Fruit fly (Drosophila melanogaster): ENCODE data around the gene CG32284.

Gene CG32284

dm6 chr3L:3179474-3179873 lies 7.0 kb upstream of the CG32284 start (continued):
- TF ChIP-seq gt (GFP tag; IDR thresholded peaks at IDR 0.05) (0 out of 2 replicates have a peak, but pooled peaks have one; percentile 38), sd (tag; optimal IDR thresholded peaks at IDR 0.05) (no peak), gsb (GFP tag; IDR thresholded peaks at IDR 0.05) (peak; percentile 88), Jarid2 (GFP tag; optimal IDR thresholded peaks at IDR 0.05) (peak; percentile 56), hth (optimal IDR thresholded peaks at IDR 0.05) (no peak), CG15011 (GFP tag; optimal IDR thresholded peaks at IDR 0.05) (peak; percentile 81), fd64A (GFP tag; optimal IDR thresholded peaks at IDR 0.05) (peak; percentile 57), CG3995 (GFP tag; optimal IDR thresholded peaks at IDR 0.05) (peak; percentile 52), Taf1 (GFP tag; IDR thresholded peaks at IDR 0.05) (peak; percentile 82), ken (GFP tag; IDR thresholded peaks at IDR 0.05) (peak; percentile 71; the same call in 2 of the 3 replicates), CG17802 (tag; optimal IDR thresholded peaks at IDR 0.05) (peak; percentile 68), fu2 (GFP tag; optimal IDR thresholded peaks at IDR 0.05) (peak; percentile 43), CG9727 (GFP tag; optimal IDR thresholded peaks at IDR 0.05) (peak; percentile 80), Eip74EF (GFP tag; optimal IDR thresholded peaks at IDR 0.05) (no peak), HLH54F (GFP tag; optimal IDR thresholded peaks at IDR 0.05) (peak; percentile 77), org-1 (GFP tag; optimal IDR thresholded peaks at IDR 0.05) (peak; percentile 83), D (optimal IDR thresholded peaks at IDR 0.05) (no peak), D (GFP tag; optimal IDR thresholded peaks at IDR 0.05) (peak; percentile 82), grau (tag; optimal IDR thresholded peaks at IDR 0.05) (peak; percentile 87), CG7357 (GFP tag; IDR thresholded peaks at IDR 0.05) (peak; percentile 78), CG34422 (GFP tag; IDR thresholded peaks at IDR 0.05) (peak; percentile 89), oc (tag; optimal IDR thresholded peaks at IDR 0.05) (no peak), luna (GFP tag; optimal IDR thresholded peaks at IDR 0.05) (peak; percentile 41), CG14860 (GFP tag; IDR thresholded peaks at IDR 0.05; ENCODE audit: partially characterized antibody) (no peak), ab (GFP tag; optimal IDR thresholded peaks at IDR 0.05) (peak; percentile 46), Mrtf (GFP tag; IDR thresholded peaks at IDR 0.05) (peak; percentile 85), Bdp1 (GFP tag; optimal IDR thresholded peaks at IDR 0.05) (peak; percentile 53), CG10565 (GFP tag; optimal IDR thresholded peaks at IDR 0.05) (peak; percentile 70), CkIIα-i1 (GFP tag; IDR thresholded peaks at IDR 0.05) (no peak), Bteb2 (GFP tag; optimal IDR thresholded peaks at IDR 0.05) (peak; percentile 81), ro (GFP tag; IDR thresholded peaks at IDR 0.05) (peak; percentile 72; the same call in 1 of the 2 replicates), cad (GFP tag; optimal IDR thresholded peaks at IDR 0.05) (no peak), hbn (GFP tag; IDR thresholded peaks at IDR 0.05; ENCODE audit: partially characterized antibody) (no peak), so (GFP tag; IDR thresholded peaks at IDR 0.05) (peak; percentile 70; the same call in 2 of the 3 replicates), seq (GFP tag; IDR thresholded peaks at IDR 0.05) (peak; percentile 82), CG1647 (GFP tag; optimal IDR thresholded peaks at IDR 0.05) (peak; percentile 61), Hmx (GFP tag; optimal IDR thresholded peaks at IDR 0.05) (no peak), CG13894 (tag; optimal IDR thresholded peaks at IDR 0.05) (peak; percentile 61), nerfin-1 (tag; optimal IDR thresholded peaks at IDR 0.05) (peak; percentile 52), CG6683 (GFP tag; optimal IDR thresholded peaks at IDR 0.05) (peak; percentile 79), nmo (GFP tag; optimal IDR thresholded peaks at IDR 0.05) (peak; percentile 80), CG2116 (GFP tag; optimal IDR thresholded peaks at IDR 0.05) (peak; percentile 48), CG8924 (tag; optimal IDR thresholded peaks at IDR 0.05) (peak; percentile 84), lmd (GFP tag; IDR thresholded peaks at IDR 0.05) (peak; percentile 90), dm (GFP tag; optimal IDR thresholded peaks at IDR 0.05) (peak; percentile 59), Dfd (GFP tag; optimal IDR thresholded peaks at IDR 0.05) (no peak), TFAM (GFP tag; optimal IDR thresholded peaks at IDR 0.05) (peak; percentile 27), CG12942 (GFP tag; optimal IDR thresholded peaks at IDR 0.05) (peak; percentile 61), CG6791 (GFP tag; IDR thresholded peaks at IDR 0.05; ENCODE audit: partially characterized antibody) (no peak), CG31224 (GFP tag; IDR thresholded peaks at IDR 0.05) (peak; percentile 82), CG17912 (GFP tag; optimal IDR thresholded peaks at IDR 0.05) (no peak), Myb (GFP tag; optimal IDR thresholded peaks at IDR 0.05) (peak; percentile 48)

All from whole organism, embryonic.